Worm (Caenorhabditis elegans) whole organism, L3 larva: ENCODE measurements around the gene C44B12.9.

Experiments
- R02D3.7 ChIP-seq: fragments of 150-350 bp; optimal IDR thresholded peaks from 2 replicates; lab custom pipeline; 2014; ENCODE audit warnings: missing biosample characterization, missing genetic modification characterization
- ZK546.5 ChIP-seq: sonication (generic microtip); optimal IDR thresholded peaks from 2 replicates; lab custom pipeline; 2017; ENCODE audit warnings: missing biosample characterization, missing genetic modification characterization
- aly-2 ChIP-seq: fragments of 150-350 bp; optimal IDR thresholded peaks from 2 replicates; lab custom pipeline; 2014; ENCODE audit warnings: missing biosample characterization, missing genetic modification characterization
- ama-1 ChIP-seq: fragments of 150-350 bp; optimal IDR thresholded peaks from 2 replicates; lab custom pipeline; 2018
- ceh-16 ChIP-seq: sonication (generic microtip); optimal IDR thresholded peaks from 2 replicates; lab custom pipeline; 2017; ENCODE audit warnings: missing biosample characterization, missing genetic modification characterization
- ceh-28 ChIP-seq: fragments of 150-350 bp; optimal IDR thresholded peaks from 2 replicates; lab custom pipeline; 2014; ENCODE audit warnings: missing biosample characterization, missing genetic modification reagents, missing genetic modification characterization
- ceh-82 ChIP-seq: fragments of 150-350 bp; optimal IDR thresholded peaks from 2 replicates; lab custom pipeline; 2014; ENCODE audit warnings: missing biosample characterization, missing genetic modification characterization
- egl-27 ChIP-seq: sonication (generic microtip); optimal IDR thresholded peaks from 4 replicates; lab custom pipeline; 2017; ENCODE audit warnings: missing biosample characterization, missing genetic modification reagents, missing genetic modification characterization
- egl-5 ChIP-seq: fragments of 150-350 bp; optimal IDR thresholded peaks from 2 replicates; lab custom pipeline; 2017; ENCODE audit warnings: missing biosample characterization, missing genetic modification reagents, missing genetic modification characterization, inconsistent platforms
- elt-1 ChIP-seq: fragments of 150-350 bp; optimal IDR thresholded peaks from 2 replicates; lab custom pipeline; 2014; ENCODE audit warnings: missing biosample characterization, missing genetic modification characterization
- elt-3 ChIP-seq, 3 experiments: fragments of 150-350 bp in 1 of 3; sonication (generic microtip) in 2 of 3; optimal IDR thresholded peaks; 2 replicates in 2 of 3; 4 replicates in 1 of 3; lab custom pipeline; 2014 to 2017; ENCODE audit warnings: missing biosample characterization in 3 of 3, missing genetic modification characterization in 3 of 3
- eor-1 ChIP-seq, 2 experiments: fragments of 150-350 bp; optimal IDR thresholded peaks; 2 replicates each; lab custom pipeline; 2014 to 2018; ENCODE audit warnings: missing biosample characterization in 2 of 2, missing genetic modification characterization in 2 of 2
- fkh-10 ChIP-seq: sonication (generic microtip); optimal IDR thresholded peaks from 2 replicates; lab custom pipeline; 2017; ENCODE audit warnings: missing biosample characterization, missing genetic modification reagents, missing genetic modification characterization
- fkh-2 ChIP-seq: fragments of 150-350 bp; optimal IDR thresholded peaks from 2 replicates; lab custom pipeline; 2014; ENCODE audit warnings: missing biosample characterization, missing genetic modification reagents, missing genetic modification characterization
- fos-1 ChIP-seq: fragments of 150-350 bp; optimal IDR thresholded peaks from 2 replicates; lab custom pipeline; 2014; ENCODE audit warnings: missing biosample characterization, missing genetic modification characterization
- lin-39 ChIP-seq: fragments of 150-350 bp; optimal IDR thresholded peaks from 2 replicates; lab custom pipeline; 2018; ENCODE audit warnings: missing biosample characterization, missing genetic modification reagents, missing genetic modification characterization
- lsy-12 ChIP-seq: sonication (generic microtip); optimal IDR thresholded peaks from 2 replicates; lab custom pipeline; 2016; ENCODE audit warnings: mild to moderate bottlenecking, missing genetic modification characterization, missing compliant biosample characterization
- mdl-1 ChIP-seq: fragments of 150-350 bp; optimal IDR thresholded peaks from 2 replicates; lab custom pipeline; 2014; ENCODE audit warnings: missing biosample characterization, missing genetic modification characterization
- mml-1 ChIP-seq: fragments of 150-350 bp; sonication (generic microtip); optimal IDR thresholded peaks from 3 replicates; lab custom pipeline; 2014; ENCODE audit warnings: missing biosample characterization, missing genetic modification characterization
- nfya-1 ChIP-seq: sonication (generic microtip); optimal IDR thresholded peaks from 2 replicates; lab custom pipeline; 2017; ENCODE audit warnings: missing genetic modification characterization, mild to moderate bottlenecking, missing compliant biosample characterization, antibody characterized with exemption, moderate library complexity; ENCODE audit not compliant: insufficient read depth
- nhr-12 ChIP-seq: fragments of 150-350 bp; optimal IDR thresholded peaks from 2 replicates; lab custom pipeline; 2014; ENCODE audit warnings: missing biosample characterization, missing genetic modification characterization
- nhr-23 ChIP-seq: fragments of 150-350 bp; optimal IDR thresholded peaks from 2 replicates; lab custom pipeline; 2014; ENCODE audit warnings: missing biosample characterization, missing genetic modification reagents, missing genetic modification characterization
- nhr-25 ChIP-seq: sonication (generic microtip); optimal IDR thresholded peaks from 2 replicates; lab custom pipeline; 2017; ENCODE audit warnings: missing biosample characterization, missing genetic modification characterization
- nhr-43 ChIP-seq: sonication (generic microtip); optimal IDR thresholded peaks from 2 replicates; lab custom pipeline; 2016; ENCODE audit warnings: mild to moderate bottlenecking, missing genetic modification characterization, missing compliant biosample characterization; ENCODE audit not compliant: poor library complexity, severe bottlenecking
- nhr-77 ChIP-seq: fragments of 150-350 bp; optimal IDR thresholded peaks from 2 replicates; lab custom pipeline; 2014; ENCODE audit warnings: missing biosample characterization, missing genetic modification characterization
- pha-4 ChIP-seq: fragments of 150-350 bp; optimal IDR thresholded peaks from 2 replicates; lab custom pipeline; 2014; ENCODE audit warnings: missing biosample characterization, missing genetic modification reagents, missing genetic modification characterization
- pqm-1 ChIP-seq: fragments of 150-350 bp; optimal IDR thresholded peaks from 2 replicates; lab custom pipeline; 2017; ENCODE audit warnings: missing biosample characterization, missing genetic modification characterization, inconsistent platforms
- sea-2 ChIP-seq: fragments of 150-350 bp; sonication (generic microtip); optimal IDR thresholded peaks from 4 replicates; lab custom pipeline; 2014; ENCODE audit warnings: missing biosample characterization, missing genetic modification reagents, missing genetic modification characterization
- skn-1 ChIP-seq: fragments of 150-350 bp; optimal IDR thresholded peaks from 2 replicates; lab custom pipeline; 2014; ENCODE audit warnings: missing biosample characterization, missing genetic modification characterization
- snpc-4 ChIP-seq: fragments of 150-350 bp; optimal IDR thresholded peaks from 2 replicates; lab custom pipeline; 2014; ENCODE audit warnings: missing biosample characterization, missing genetic modification characterization
- tbx-2 ChIP-seq: sonication (generic microtip); optimal IDR thresholded peaks from 2 replicates; lab custom pipeline; 2016; ENCODE audit warnings: mild to moderate bottlenecking, missing genetic modification characterization, missing compliant biosample characterization
- unc-62 ChIP-seq: fragments of 150-350 bp; sonication (generic microtip); optimal IDR thresholded peaks from 4 replicates; lab custom pipeline; 2014; ENCODE audit warnings: missing biosample characterization, missing genetic modification reagents, missing genetic modification characterization
- zag-1 ChIP-seq: fragments of 150-350 bp; optimal IDR thresholded peaks from 2 replicates; lab custom pipeline; 2014; ENCODE audit warnings: missing biosample characterization, missing genetic modification characterization
- ztf-4 ChIP-seq: fragments of 150-350 bp; optimal IDR thresholded peaks from 2 replicates; lab custom pipeline; 2014; ENCODE audit warnings: missing biosample characterization, missing genetic modification characterization

C44B12.9 gene

ce11 chrIV:1108030-1108429 is 3.6 kb upstream of the C44B12.9 start:
- TF ChIP-seq sea-2 (GFP tag; lab: Kevin White, UChicago) (no peak), lin-39 (tag; lab: Kevin White, UChicago) (peak; percentile 78), egl-5 (tag; lab: Kevin White, UChicago) (peak; percentile 29), nhr-25 (tag; lab: Kevin White, UChicago) (no peak)
- TF ChIP-seq, all 47 proteins: peak for 2

ce11 chrIV:1107190-1107589 is 2.8 kb upstream of the C44B12.9 start, which contains the start of gene ost-1:
TSS of gene ost-1 (plus strand) at chrIV:1107396.
- TF ChIP-seq ama-1 (lab: Kevin White, UChicago) (peak; percentile 29), nfya-1 (tag; lab: Kevin White, UChicago) (no peak), ztf-4 (tag; lab: Kevin White, UChicago) (no peak), fkh-10 (GFP tag; lab: Kevin White, UChicago) (no peak), lsy-12 (tag; lab: Kevin White, UChicago) (no peak), elt-3 (tag; optimal IDR thresholded peaks at IDR 0.05; lab: Kevin White, UChicago) (no peak), lin-39 (tag; lab: Kevin White, UChicago) (peak; percentile 69)

- TF ChIP-seq R02D3.7 (tag; lab: Kevin White, UChicago) (no peak), nhr-25 (tag; lab: Kevin White, UChicago) (no peak), nhr-43 (tag; lab: Kevin White, UChicago) (no peak), pha-4 (no peak), mdl-1 (no peak), mml-1 (no peak), pqm-1 (tag; lab: Kevin White, UChicago) (no peak), ceh-82 (no peak), zag-1 (tag; lab: Kevin White, UChicago) (no peak), ZK546.5 (tag; lab: Kevin White, UChicago) (no peak), aly-2 (tag; lab: Kevin White, UChicago) (no peak), snpc-4 (tag; lab: Kevin White, UChicago) (no peak), tbx-2 (no peak)
Observed at ce11 chrIV:1105999-1106398, 1.6 kb upstream of the C44B12.9 start.

ce11 chrIV:1105104-1105503 is 686 bp upstream of the C44B12.9 start:
- TF ChIP-seq nhr-23 (tag; lab: Kevin White, UChicago) (no peak), fkh-2 (tag; lab: Kevin White, UChicago) (peak; percentile 42)

ce11 chrIV:1097153-1097552 is 7.3 kb downstream of the C44B12.9 start, which contains the start of gene cox-18:
TSS of gene cox-18 (plus strand) at chrIV:1097453.
- TF ChIP-seq nfya-1 (tag; lab: Kevin White, UChicago) (no peak), unc-62 (GFP tag; lab: Kevin White, UChicago) (no peak), fkh-2 (tag; lab: Kevin White, UChicago) (no peak), nhr-12 (tag; lab: Kevin White, UChicago) (no peak), egl-27 (no peak), lin-39 (tag; lab: Kevin White, UChicago) (no peak), ceh-16 (tag; lab: Kevin White, UChicago) (no peak), mdl-1 (no peak), egl-5 (tag; lab: Kevin White, UChicago) (no peak), lsy-12 (tag; lab: Kevin White, UChicago) (no peak), nhr-77 (tag; lab: Kevin White, UChicago) (no peak), ceh-28 (tag; lab: Kevin White, UChicago) (no peak), snpc-4 (tag; lab: Kevin White, UChicago) (no peak), sea-2 (GFP tag; lab: Kevin White, UChicago) (no peak), elt-1 (no peak)

ce11 chrIV:1096154-1096553 is 8.3 kb downstream of the C44B12.9 start:
- TF ChIP-seq skn-1 (tag; lab: Kevin White, UChicago) (no peak), mdl-1 (no peak), ceh-28 (tag; lab: Kevin White, UChicago) (no peak), fos-1 (no peak), nhr-77 (tag; lab: Kevin White, UChicago) (no peak), eor-1 (tag; optimal IDR thresholded peaks at IDR 0.05; lab: Kevin White, UChicago) (no peak)
